Worm (Caenorhabditis elegans): ENCODE results near the gene coq-5.
A peak's percentile ranks its signal among the peaks of the same experiment; 100 is the strongest.

ce11 chrIII:7828576-7829461, 29.4 kb downstream of the coq-5 start, which contains the start of the genes egl-45 and kcmf-1:
- TF ChIP-seq him-1 (tag; optimal IDR thresholded peaks at IDR 0.05) (no peak), dao-5 (tag; optimal IDR thresholded peaks at IDR 0.05) (no peak), W03F9.2 (tag; optimal IDR thresholded peaks at IDR 0.05) (peak; percentile 50)
